Worm (Caenorhabditis elegans): Measurements from ENCODE around the gene srbc-31.

srbc-31 gene

ce11 chrV:3428697-3429096, 48.7 kb downstream of the srbc-31 start, which contains the start of gene srab-20:
srab-20 (plus strand) TSS chrV:3428997.
- no peak for TF ChIP-seq mxl-3 (GFP tag; optimal IDR thresholded peaks at IDR 0.05)
- TF ChIP-seq nhr-48 (tag; optimal IDR thresholded peaks at IDR 0.05), result no peak
- no peak for TF ChIP-seq zfp-2 (tag; optimal IDR thresholded peaks at IDR 0.05)
- TF ChIP-seq ztf-7 (tag; optimal IDR thresholded peaks at IDR 0.05), result no peak
- TF ChIP-seq vab-7 (GFP tag; IDR thresholded peaks at IDR 0.05), result no peak
- no peak for TF ChIP-seq hlh-11 (tag; optimal IDR thresholded peaks at IDR 0.05)
- no peak for TF ChIP-seq lin-13 (GFP tag; optimal IDR thresholded peaks at IDR 0.05)
- TF ChIP-seq nhr-41 (GFP tag; IDR thresholded peaks at IDR 0.05), result no peak
- no peak for TF ChIP-seq zip-11 (GFP tag; IDR thresholded peaks at IDR 0.05)
- TF ChIP-seq F26F4.8 (GFP tag; conservative IDR thresholded peaks at IDR 0.05), result no peak
- no peak for TF ChIP-seq egl-43 (GFP tag; IDR thresholded peaks at IDR 0.05)
- no peak for TF ChIP-seq lin-29 (GFP tag; IDR thresholded peaks at IDR 0.05)
- TF ChIP-seq ctbp-1 (GFP tag; IDR thresholded peaks at IDR 0.05), result no peak
- TF ChIP-seq gei-8 (GFP tag; optimal IDR thresholded peaks at IDR 0.05), result no peak
- TF ChIP-seq lin-1 (GFP tag; IDR thresholded peaks at IDR 0.05), result no peak
- TF ChIP-seq dmd-6 (GFP tag; IDR thresholded peaks at IDR 0.05), result no peak
- TF ChIP-seq mep-1 (tag; optimal IDR thresholded peaks at IDR 0.05), result no peak

Measured in whole organism, L4 larva.